Fruit fly (Drosophila melanogaster) whole organism, embryonic: ENCODE measurements around the gene Send2.

ENCODE experiments used
- Atf3 ChIP-seq: fragments of 200-800 bp; sonication (Bioruptor generic); optimal IDR thresholded peaks from 3 replicates; lab custom pipeline; 2016; ENCODE audit warnings: missing biosample characterization, missing genetic modification characterization
- Bteb2 ChIP-seq: fragments of 200-800 bp; sonication (Bioruptor generic); optimal IDR thresholded peaks from 2 replicates; lab custom pipeline; 2016; ENCODE audit warnings: missing biosample characterization, missing genetic modification characterization
- CG11696 ChIP-seq: fragments of 200-800 bp; sonication (Bioruptor generic); IDR thresholded peaks from 2 replicates; pipeline ENCODE4 v1.3.6; 2022; ENCODE audit warnings: missing biosample characterization, missing genetic modification characterization
- CG12104 ChIP-seq: fragments of 200-800 bp; sonication (Bioruptor generic); optimal IDR thresholded peaks from 3 replicates; lab custom pipeline; 2016; ENCODE audit warnings: missing biosample characterization, missing genetic modification characterization
- CG14860 ChIP-seq: fragments of 200-800 bp; sonication (Bioruptor generic); IDR thresholded peaks from 3 replicates; pipeline ENCODE4 v1.3.6; 2022; ENCODE audit warnings: missing biosample characterization, missing genetic modification characterization; ENCODE audit not compliant: partially characterized antibody
- CG14965 ChIP-seq: fragments of 200-800 bp; sonication (Bioruptor generic); optimal IDR thresholded peaks from 2 replicates; lab custom pipeline; 2016; ENCODE audit warnings: missing biosample characterization, missing genetic modification characterization, borderline replicate concordance
- CG16863 ChIP-seq: fragments of 200-800 bp; sonication (Bioruptor generic); optimal IDR thresholded peaks from 3 replicates; lab custom pipeline; 2016; ENCODE audit warnings: missing biosample characterization, missing genetic modification characterization
- CG17328 ChIP-seq: fragments of 200-800 bp; sonication (Bioruptor generic); IDR thresholded peaks from 2 replicates; pipeline ENCODE4 v1.3.6; 2022; ENCODE audit warnings: missing biosample characterization, missing genetic modification characterization
- CG17359 ChIP-seq: fragments of 200-800 bp; sonication (Bioruptor generic); optimal IDR thresholded peaks from 3 replicates; lab custom pipeline; 2018; ENCODE audit warnings: missing biosample characterization, mild to moderate bottlenecking, missing genetic modification characterization, moderate library complexity
- CG17361 ChIP-seq: fragments of 200-800 bp; sonication (Bioruptor generic); IDR thresholded peaks from 3 replicates; pipeline ENCODE4 v1.3.6; 2022; ENCODE audit warnings: missing biosample characterization, missing genetic modification characterization
- CG17385 ChIP-seq: fragments of 200-800 bp; sonication (Bioruptor generic); optimal IDR thresholded peaks from 3 replicates; lab custom pipeline; 2018; ENCODE audit warnings: missing biosample characterization, mild to moderate bottlenecking, missing genetic modification characterization
- CG2889 ChIP-seq: fragments of 200-800 bp; sonication (Bioruptor generic); IDR thresholded peaks from 3 replicates; pipeline ENCODE4 v1.3.6; 2022; ENCODE audit warnings: missing biosample characterization, missing genetic modification characterization
- CG30403 ChIP-seq: fragments of 200-800 bp; sonication (Bioruptor generic); optimal IDR thresholded peaks from 3 replicates; lab custom pipeline; 2016; ENCODE audit warnings: missing biosample characterization, missing genetic modification characterization
- CG31388 ChIP-seq: fragments of 200-800 bp; sonication (Bioruptor generic); optimal IDR thresholded peaks from 2 replicates; lab custom pipeline; 2016; ENCODE audit warnings: missing biosample characterization, missing genetic modification characterization
- CG3163 ChIP-seq: fragments of 200-800 bp; sonication (Bioruptor generic); optimal IDR thresholded peaks from 3 replicates; lab custom pipeline; 2016; ENCODE audit warnings: missing biosample characterization, missing genetic modification characterization
- CG32767 ChIP-seq: fragments of 200-800 bp; sonication (Bioruptor generic); IDR thresholded peaks from 2 replicates; pipeline ENCODE4 v1.3.6; 2022; ENCODE audit warnings: missing biosample characterization, missing genetic modification characterization
- CG33557 ChIP-seq: fragments of 200-800 bp; sonication (Bioruptor generic); optimal IDR thresholded peaks from 2 replicates; lab custom pipeline; 2019; ENCODE audit warnings: missing biosample characterization, mild to moderate bottlenecking, missing genetic modification characterization, moderate library complexity
- CG5180 ChIP-seq: fragments of 200-800 bp; sonication (Bioruptor generic); optimal IDR thresholded peaks from 3 replicates; lab custom pipeline; 2017; ENCODE audit warnings: missing biosample characterization, missing genetic modification characterization, mild to moderate bottlenecking, moderate library complexity, missing genetic modification reagents
- CG6254 ChIP-seq: fragments of 200-800 bp; sonication (Bioruptor generic); optimal IDR thresholded peaks from 3 replicates; lab custom pipeline; 2017; ENCODE audit warnings: mild to moderate bottlenecking, missing biosample characterization, missing genetic modification reagents, missing genetic modification characterization
- CG6765 ChIP-seq: fragments of 200-800 bp; sonication (Bioruptor generic); optimal IDR thresholded peaks from 3 replicates; lab custom pipeline; 2017; ENCODE audit warnings: missing biosample characterization, mild to moderate bottlenecking, missing genetic modification characterization
- CG9727 ChIP-seq: fragments of 200-800 bp; sonication (Bioruptor generic); optimal IDR thresholded peaks from 3 replicates; lab custom pipeline; 2017; ENCODE audit warnings: missing biosample characterization, mild to moderate bottlenecking, missing genetic modification characterization
- Deaf1 ChIP-seq: fragments of 200-800 bp; optimal IDR thresholded peaks from 3 replicates; lab custom pipeline; 2019; ENCODE audit warnings: missing biosample characterization, mild to moderate bottlenecking, missing genetic modification characterization, moderate library complexity
- Elba2 ChIP-seq: fragments of 200-800 bp; sonication (Bioruptor generic); optimal IDR thresholded peaks from 3 replicates; lab custom pipeline; 2016; ENCODE audit warnings: missing biosample characterization, missing genetic modification characterization
- Mrtf ChIP-seq: fragments of 200-800 bp; sonication (Bioruptor generic); IDR thresholded peaks from 3 replicates; pipeline ENCODE4 v1.3.6; 2022; ENCODE audit warnings: missing biosample characterization, missing genetic modification characterization
- NfI ChIP-seq: fragments of 200-800 bp; sonication (Bioruptor generic); optimal IDR thresholded peaks from 3 replicates; lab custom pipeline; 2018; ENCODE audit warnings: missing biosample characterization, mild to moderate bottlenecking, missing genetic modification characterization, moderate library complexity
- Optix ChIP-seq: fragments of 200-800 bp; sonication (Bioruptor generic); IDR thresholded peaks from 3 replicates; pipeline ENCODE4 v1.3.6; 2022; ENCODE audit warnings: missing biosample characterization, missing genetic modification characterization
- Rx ChIP-seq: fragments of 200-800 bp; sonication (Bioruptor generic); IDR thresholded peaks from 2 replicates; pipeline ENCODE4 v1.3.6; 2022; ENCODE audit warnings: missing biosample characterization, missing genetic modification characterization
- Sin3A ChIP-seq: fragments of >200 bp; optimal IDR thresholded peaks from 2 replicates; lab custom pipeline; 2018
- ap ChIP-seq: fragments of 200-800 bp; sonication (Bioruptor generic); IDR thresholded peaks from 2 replicates; pipeline ENCODE4 v1.3.6; 2022; ENCODE audit warnings: missing biosample characterization, missing genetic modification characterization
- cato ChIP-seq: fragments of 200-800 bp; sonication (Bioruptor generic); optimal IDR thresholded peaks from 2 replicates; lab custom pipeline; 2016; ENCODE audit warnings: missing biosample characterization, missing genetic modification characterization, borderline replicate concordance
- chinmo ChIP-seq: fragments of 200-800 bp; sonication (Bioruptor generic); IDR thresholded peaks from 4 replicates; pipeline ENCODE4 v1.3.6; 2022; ENCODE audit warnings: missing biosample characterization, missing genetic modification characterization; ENCODE audit not compliant: partially characterized antibody
- crc ChIP-seq: fragments of 200-800 bp; sonication (Bioruptor generic); optimal IDR thresholded peaks from 2 replicates; lab custom pipeline; 2016; ENCODE audit warnings: missing biosample characterization, missing genetic modification characterization
- gce ChIP-seq: fragments of 200-800 bp; sonication (Bioruptor generic); IDR thresholded peaks from 3 replicates; pipeline ENCODE4 v1.3.6; 2022; ENCODE audit warnings: missing biosample characterization, missing genetic modification characterization
- grau ChIP-seq: fragments of 200-800 bp; optimal IDR thresholded peaks from 3 replicates; lab custom pipeline; 2019; ENCODE audit warnings: missing biosample characterization, mild to moderate bottlenecking, missing genetic modification characterization, moderate library complexity
- ham ChIP-seq: fragments of 200-800 bp; sonication (Bioruptor generic); IDR thresholded peaks from 2 replicates; pipeline ENCODE4 v1.3.6; 2022; ENCODE audit warnings: missing biosample characterization, missing genetic modification characterization
- lab ChIP-seq: fragments of 200-800 bp; sonication (Bioruptor generic); optimal IDR thresholded peaks from 3 replicates; lab custom pipeline; 2017; ENCODE audit warnings: missing biosample characterization, missing genetic modification characterization, mild to moderate bottlenecking, moderate library complexity, missing genetic modification reagents
- lola ChIP-seq, 3 experiments: fragments of >200 bp in 2 of 3; fragments of 200-800 bp in 1 of 3; sonication (Bioruptor generic) in 1 of 3; optimal IDR thresholded peaks; 2 replicates each; lab custom pipeline; 2017 to 2019; ENCODE audit warnings: missing biosample characterization in 3 of 3, missing genetic modification characterization in 3 of 3, mild to moderate bottlenecking in 1 of 3, moderate library complexity in 1 of 3
- maf-S ChIP-seq: fragments of 200-800 bp; sonication (Bioruptor generic); optimal IDR thresholded peaks from 2 replicates; lab custom pipeline; 2016; ENCODE audit warnings: missing biosample characterization, missing genetic modification characterization
- onecut ChIP-seq: fragments of 200-800 bp; sonication (Bioruptor generic); IDR thresholded peaks from 2 replicates; pipeline ENCODE4 v1.3.6; 2022; ENCODE audit warnings: missing biosample characterization, missing genetic modification characterization
- pita ChIP-seq: fragments of 200-800 bp; sonication (Bioruptor generic); optimal IDR thresholded peaks from 2 replicates; lab custom pipeline; 2017; ENCODE audit warnings: missing biosample characterization, mild to moderate bottlenecking, missing genetic modification characterization
- shn ChIP-seq: fragments of 200-800 bp; sonication (Bioruptor generic); optimal IDR thresholded peaks from 3 replicates; lab custom pipeline; 2016; ENCODE audit warnings: missing biosample characterization, missing genetic modification characterization
- sob ChIP-seq: fragments of 200-800 bp; sonication (Bioruptor generic); IDR thresholded peaks from 2 replicates; pipeline ENCODE4 v1.3.6; 2022; ENCODE audit warnings: missing biosample characterization, missing genetic modification characterization
- sqz ChIP-seq: fragments of 200-800 bp; sonication (Bioruptor generic); optimal IDR thresholded peaks from 3 replicates; lab custom pipeline; 2018; ENCODE audit warnings: missing biosample characterization, mild to moderate bottlenecking, missing genetic modification characterization
- stwl ChIP-seq: fragments of 200-800 bp; sonication (Bioruptor generic); optimal IDR thresholded peaks from 3 replicates; lab custom pipeline; 2018; ENCODE audit warnings: missing biosample characterization, mild to moderate bottlenecking, missing genetic modification characterization, moderate library complexity
- sug ChIP-seq: fragments of 200-800 bp; optimal IDR thresholded peaks from 2 replicates; lab custom pipeline; 2019; ENCODE audit warnings: missing biosample characterization, mild to moderate bottlenecking, missing genetic modification characterization, moderate library complexity
- tap ChIP-seq: fragments of 200-800 bp; optimal IDR thresholded peaks from 3 replicates; lab custom pipeline; 2019; ENCODE audit warnings: missing biosample characterization, mild to moderate bottlenecking, missing genetic modification characterization, moderate library complexity
- twi ChIP-seq: fragments of 200-800 bp; optimal IDR thresholded peaks from 2 replicates; lab custom pipeline; 2019; ENCODE audit warnings: missing biosample characterization, mild to moderate bottlenecking, missing genetic modification characterization, moderate library complexity
- vfl ChIP-seq: fragments of 200-800 bp; sonication (Bioruptor generic); optimal IDR thresholded peaks from 2 replicates; lab custom pipeline; 2016; ENCODE audit warnings: missing biosample characterization, missing genetic modification characterization
- wek ChIP-seq: fragments of 200-800 bp; sonication (Bioruptor generic); optimal IDR thresholded peaks from 3 replicates; lab custom pipeline; 2018; ENCODE audit warnings: missing biosample characterization, mild to moderate bottlenecking, missing genetic modification characterization, moderate library complexity

Gene Send2

dm6 chr2L:14369933-14370776 is 23.7 kb upstream of the Send2 start (continued):
- TF ChIP-seq CG17359 (tag; lab: Kevin White, UChicago) (peak; percentile 41), CG14860 (GFP tag; lab: Robert Waterston, UW) (no peak), Mrtf (0 out of 3 replicates have a peak, but pooled peaks have one; percentile 18), vfl (no peak), Sin3A (lab: Kevin White, UChicago) (no peak), CG16863 (GFP tag; lab: Kevin White, UChicago) (peak; percentile 14), CG9727 (GFP tag; lab: Kevin White, UChicago) (peak; percentile 15), CG2889 (0 out of 3 replicates have a peak, but pooled peaks have one; percentile 47), Rx (GFP tag; lab: Robert Waterston, UW) (peak; percentile 31; the same call in 1 of the 2 replicates), CG32767 (GFP tag; lab: Robert Waterston, UW) (no peak), sob (GFP tag; lab: Robert Waterston, UW) (no peak), CG3163 (GFP tag; lab: Kevin White, UChicago) (no peak), stwl (tag; lab: Kevin White, UChicago) (no peak), gce (GFP tag; lab: Robert Waterston, UW) (0 out of 3 replicates have a peak, but pooled peaks have one; percentile 11), twi (peak; percentile 4), CG14965 (GFP tag; lab: Kevin White, UChicago) (no peak), pita (no peak), grau (peak; percentile 25), Optix (GFP tag; lab: Robert Waterston, UW) (peak; percentile 56; the same call in 1 of the 3 replicates), tap (no peak), Deaf1 (tag; lab: Kevin White, UChicago) (no peak), CG33557 (GFP tag; lab: Kevin White, UChicago) (no peak), sug (tag; lab: Kevin White, UChicago) (no peak), CG11696 (peak; percentile 16; the same call in 1 of the 2 replicates), CG17328 (GFP tag; lab: Robert Waterston, UW) (peak; percentile 39), CG6765 (GFP tag; lab: Kevin White, UChicago) (no peak), Atf3 (GFP tag; lab: Kevin White, UChicago) (peak; percentile 26), CG17361 (GFP tag; lab: Robert Waterston, UW) (peak; percentile 57; the same call in 1 of the 3 replicates), ap (GFP tag; lab: Robert Waterston, UW) (no peak), CG12104 (GFP tag; lab: Kevin White, UChicago) (no peak), crc (GFP tag; lab: Kevin White, UChicago) (no peak), CG30403 (GFP tag; lab: Kevin White, UChicago) (peak; percentile 28), CG31388 (no peak), onecut (no peak), CG6254 (peak; percentile 33), ham (GFP tag; lab: Robert Waterston, UW) (no peak), shn (GFP tag; lab: Kevin White, UChicago) (peak; percentile 6), CG5180 (GFP tag; lab: Kevin White, UChicago) (no peak), Elba2 (GFP tag; lab: Kevin White, UChicago) (peak; percentile 28), maf-S (GFP tag; lab: Kevin White, UChicago) (no peak), cato (GFP tag; lab: Kevin White, UChicago) (peak; percentile 35), lab (GFP tag; lab: Kevin White, UChicago) (peak; percentile 34), Bteb2 (GFP tag; lab: Kevin White, UChicago) (no peak), NfI (GFP tag; lab: Kevin White, UChicago) (no peak), wek (GFP tag; lab: Kevin White, UChicago) (no peak), lola (GFP tag; optimal IDR thresholded peaks at IDR 0.05; lab: Kevin White, UChicago) (peak in 1 of 3 experiments; percentile 4), sqz (no peak), CG17385 (no peak), chinmo (GFP tag; lab: Robert Waterston, UW) (0 out of 4 replicates have a peak, but pooled peaks have one; percentile 8)
